Worm (Caenorhabditis elegans) whole organism, late embryonic: ENCODE measurements around the gene F20D6.9.

Source experiments
- ama-1 ChIP-seq: fragments of 150-350 bp; optimal IDR thresholded peaks from 2 replicates; lab custom pipeline; 2014
- ceh-24 ChIP-seq: sonication (generic microtip); optimal IDR thresholded peaks from 2 replicates; lab custom pipeline; 2016; ENCODE audit warnings: mild to moderate bottlenecking, missing genetic modification characterization, missing compliant biosample characterization
- hlh-8 ChIP-seq: sonication (generic microtip); optimal IDR thresholded peaks from 2 replicates; lab custom pipeline; 2016; ENCODE audit warnings: missing genotype, missing genetic modification characterization, missing compliant biosample characterization
- unc-86 ChIP-seq: sonication (generic microtip); optimal IDR thresholded peaks from 2 replicates; lab custom pipeline; 2016; ENCODE audit warnings: missing genetic modification characterization, missing compliant biosample characterization

DNA sequence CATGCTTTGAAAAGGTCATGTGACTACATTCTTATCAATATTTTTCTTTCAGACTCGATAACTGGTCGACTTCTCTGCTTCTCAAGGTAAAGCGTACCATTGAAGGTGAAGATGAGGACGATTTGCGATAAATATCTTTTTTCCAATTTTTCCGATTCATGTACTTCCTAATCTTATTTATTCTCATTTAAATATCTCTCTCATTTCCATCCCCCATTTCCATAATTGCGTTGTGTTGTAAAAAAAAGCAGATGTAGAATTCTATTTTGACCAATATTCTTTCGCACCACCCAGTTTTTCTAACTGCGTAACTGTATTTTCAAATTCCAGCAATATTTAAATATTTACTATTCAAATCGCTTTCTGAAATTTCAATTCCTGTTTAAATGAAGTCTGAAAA is 44.3 kb downstream of the F20D6.9 start, which contains the start of gene D1014.4:
- TF ChIP-seq ceh-24 (tag; lab: Kevin White, UChicago), result no peak
- TF ChIP-seq unc-86, result no peak
- TF ChIP-seq ama-1 (lab: Kevin White, UChicago), result no peak
- TF ChIP-seq hlh-8 (tag; lab: Kevin White, UChicago), result no peak
